Fruit fly (Drosophila melanogaster) whole organism, wandering third instar larva: ENCODE data around the gene CG34265.

Source experiments
- Abd-B ChIP-seq: fragments of >200 bp; optimal IDR thresholded peaks from 2 replicates; lab custom pipeline; 2017; ENCODE audit warnings: missing biosample characterization, missing genetic modification characterization
- CG32264 ChIP-seq: fragments of 200-800 bp; sonication (Bioruptor generic); optimal IDR thresholded peaks from 2 replicates; lab custom pipeline; 2016; ENCODE audit warnings: missing biosample characterization, missing genetic modification characterization
- CG9705 ChIP-seq: fragments of 200-800 bp; sonication (Bioruptor generic); optimal IDR thresholded peaks from 2 replicates; lab custom pipeline; 2018; ENCODE audit warnings: missing biosample characterization, mild to moderate bottlenecking, missing genetic modification characterization
- CrebA ChIP-seq: fragments of 200-800 bp; sonication (Bioruptor generic); optimal IDR thresholded peaks from 2 replicates; lab custom pipeline; 2016; ENCODE audit warnings: missing biosample characterization, mild to moderate bottlenecking, missing genetic modification characterization, borderline replicate concordance
- Dfd ChIP-seq: fragments of >200 bp; optimal IDR thresholded peaks from 2 replicates; lab custom pipeline; 2017; ENCODE audit warnings: missing biosample characterization, missing genetic modification characterization
- Dif ChIP-seq: fragments of 200-275, 200-300 bp; sonication (Bioruptor generic); optimal IDR thresholded peaks from 2 replicates; lab custom pipeline; 2018; ENCODE audit warnings: missing biosample characterization, missing genetic modification characterization; ENCODE audit not compliant: partially characterized antibody
- GATAd ChIP-seq: sonication (Bioruptor generic); optimal IDR thresholded peaks from 2 replicates; lab custom pipeline; 2016; ENCODE audit warnings: missing biosample characterization, missing genetic modification characterization
- HLH106 ChIP-seq: fragments of 200-800 bp; optimal IDR thresholded peaks from 3 replicates; lab custom pipeline; 2019; ENCODE audit warnings: missing biosample characterization, mild to moderate bottlenecking, missing genetic modification characterization, moderate library complexity
- Hnf4 ChIP-seq: fragments of 200-800 bp; sonication (Bioruptor generic); optimal IDR thresholded peaks from 2 replicates; lab custom pipeline; 2016; ENCODE audit warnings: missing biosample characterization, mild to moderate bottlenecking, missing genetic modification characterization
- Hr78 ChIP-seq: fragments of >200 bp; optimal IDR thresholded peaks from 2 replicates; lab custom pipeline; 2017; ENCODE audit warnings: missing biosample characterization, missing genetic modification characterization
- Hr83 ChIP-seq: fragments of 200-300 bp; sonication (Bioruptor generic); optimal IDR thresholded peaks from 2 replicates; lab custom pipeline; 2016; ENCODE audit warnings: missing biosample characterization, mild to moderate bottlenecking, missing genetic modification characterization, moderate library complexity; ENCODE audit not compliant: poor library complexity, severe bottlenecking
- Jra ChIP-seq: sonication (Bioruptor generic); optimal IDR thresholded peaks from 2 replicates; lab custom pipeline; 2016; ENCODE audit warnings: missing biosample characterization, missing genetic modification characterization
- Mio ChIP-seq: sonication (Bioruptor generic); optimal IDR thresholded peaks from 2 replicates; lab custom pipeline; 2016; ENCODE audit warnings: missing biosample characterization, missing genetic modification characterization
- Myc ChIP-seq: fragments of >200 bp; optimal IDR thresholded peaks from 2 replicates; lab custom pipeline; 2017
- N ChIP-seq: fragments of >200 bp; optimal IDR thresholded peaks from 2 replicates; lab custom pipeline; 2018; ENCODE audit warnings: missing biosample characterization, missing external identifiers, missing genetic modification characterization
- OdsH ChIP-seq: fragments of 200-800 bp; sonication (Bioruptor generic); optimal IDR thresholded peaks from 2 replicates; lab custom pipeline; 2016; ENCODE audit warnings: missing biosample characterization, mild to moderate bottlenecking, missing genetic modification characterization
- Rel ChIP-seq, 2 experiments: fragments of 200-800 bp; sonication (Bioruptor generic) in 1 of 2; optimal IDR thresholded peaks; 2 replicates in 1 of 2; 3 replicates in 1 of 2; lab custom pipeline; 2016 to 2019; ENCODE audit warnings: mild to moderate bottlenecking in 2 of 2, missing biosample characterization in 2 of 2, missing genetic modification characterization in 2 of 2, moderate library complexity in 1 of 2
- Sp1 ChIP-seq: fragments of 200-800 bp; sonication (Bioruptor generic); optimal IDR thresholded peaks from 3 replicates; lab custom pipeline; 2019; ENCODE audit warnings: missing biosample characterization, mild to moderate bottlenecking, missing genetic modification characterization, moderate library complexity
- Vsx2 ChIP-seq: fragments of 200-300, 225-300 bp; sonication (Bioruptor generic); optimal IDR thresholded peaks from 2 replicates; lab custom pipeline; 2018; ENCODE audit warnings: missing biosample characterization, missing genetic modification characterization; ENCODE audit not compliant: partially characterized antibody
- br ChIP-seq: fragments of 200-800 bp; sonication (Bioruptor generic); optimal IDR thresholded peaks from 2 replicates; lab custom pipeline; 2016; ENCODE audit warnings: missing biosample characterization, missing genetic modification characterization
- brk ChIP-seq: fragments of 200-800 bp; sonication (Bioruptor generic); optimal IDR thresholded peaks from 2 replicates; lab custom pipeline; 2016; ENCODE audit warnings: missing biosample characterization, mild to moderate bottlenecking, missing genetic modification characterization
- dl ChIP-seq, 2 experiments: fragments of 175-275, 200-275 bp in 1 of 2; fragments of 200-275 bp in 1 of 2; sonication (Bioruptor generic); optimal IDR thresholded peaks; lab custom pipeline; 2018; ENCODE audit warnings: mild to moderate bottlenecking in 2 of 2, missing biosample characterization in 2 of 2, missing genetic modification characterization in 2 of 2, moderate library complexity in 2 of 2; ENCODE audit not compliant: partially characterized antibody in 2 of 2, insufficient read depth in 1 of 2
- dmrt93B ChIP-seq: fragments of 200-800 bp; sonication (Bioruptor generic); optimal IDR thresholded peaks from 2 replicates; lab custom pipeline; 2018; ENCODE audit warnings: missing biosample characterization, mild to moderate bottlenecking, missing genetic modification characterization
- dsf ChIP-seq: sonication (Bioruptor generic); optimal IDR thresholded peaks from 2 replicates; lab custom pipeline; 2016; ENCODE audit warnings: missing biosample characterization, missing genetic modification characterization, borderline replicate concordance
- ey ChIP-seq: fragments of 200-800 bp; sonication (Bioruptor generic); optimal IDR thresholded peaks from 2 replicates; lab custom pipeline; 2016; ENCODE audit warnings: missing biosample characterization, missing genetic modification characterization
- foxo ChIP-seq, 2 experiments: fragments of 200-800 bp; sonication (Bioruptor generic); optimal IDR thresholded peaks; 2 replicates in 1 of 2; 3 replicates in 1 of 2; lab custom pipeline; 2016 to 2017; ENCODE audit warnings: missing biosample characterization in 2 of 2, missing genetic modification characterization in 2 of 2
- fru ChIP-seq: fragments of 200-800 bp; sonication (Bioruptor generic); optimal IDR thresholded peaks from 3 replicates; lab custom pipeline; 2016; ENCODE audit warnings: missing biosample characterization, mild to moderate bottlenecking, missing genetic modification characterization
- h ChIP-seq: fragments of 200-800 bp; sonication (Bioruptor generic); optimal IDR thresholded peaks from 3 replicates; lab custom pipeline; 2016; ENCODE audit warnings: missing biosample characterization, mild to moderate bottlenecking, missing genetic modification characterization
- jim ChIP-seq: fragments of 175-275, 200-325 bp; sonication (Bioruptor generic); optimal IDR thresholded peaks from 2 replicates; lab custom pipeline; 2016; ENCODE audit warnings: missing biosample characterization, mild to moderate bottlenecking, missing genetic modification characterization
- lola ChIP-seq: fragments of >200 bp; optimal IDR thresholded peaks from 2 replicates; lab custom pipeline; 2017; ENCODE audit warnings: missing biosample characterization, missing genetic modification characterization
- pan ChIP-seq: fragments of >200 bp; optimal IDR thresholded peaks from 2 replicates; lab custom pipeline; 2017
- psq ChIP-seq: fragments of 200-800 bp; sonication (Bioruptor generic); optimal IDR thresholded peaks from 3 replicates; lab custom pipeline; 2017; ENCODE audit warnings: missing biosample characterization, mild to moderate bottlenecking, missing genetic modification characterization, moderate library complexity
- rgr ChIP-seq: fragments of 200-800 bp; sonication (Bioruptor generic); optimal IDR thresholded peaks from 3 replicates; lab custom pipeline; 2016; ENCODE audit warnings: missing biosample characterization, mild to moderate bottlenecking, missing genetic modification characterization
- sage ChIP-seq: fragments of 200-800 bp; sonication (Bioruptor generic); optimal IDR thresholded peaks from 2 replicates; lab custom pipeline; 2016; ENCODE audit warnings: missing biosample characterization, mild to moderate bottlenecking, missing genetic modification characterization
- sv ChIP-seq: fragments of 200-800 bp; sonication (Bioruptor generic); optimal IDR thresholded peaks from 3 replicates; lab custom pipeline; 2016; ENCODE audit warnings: missing biosample characterization, missing genetic modification characterization
- tai ChIP-seq: sonication (Bioruptor generic); optimal IDR thresholded peaks from 2 replicates; lab custom pipeline; 2016; ENCODE audit warnings: missing biosample characterization, missing genetic modification characterization
- usp ChIP-seq: fragments of >200 bp; optimal IDR thresholded peaks from 2 replicates; lab custom pipeline; 2017; ENCODE audit warnings: missing biosample characterization, missing genetic modification characterization
- woc ChIP-seq: sonication (Bioruptor generic); optimal IDR thresholded peaks from 2 replicates; lab custom pipeline; 2016; ENCODE audit warnings: missing biosample characterization, mild to moderate bottlenecking, missing genetic modification characterization

Gene CG34265

DNA sequence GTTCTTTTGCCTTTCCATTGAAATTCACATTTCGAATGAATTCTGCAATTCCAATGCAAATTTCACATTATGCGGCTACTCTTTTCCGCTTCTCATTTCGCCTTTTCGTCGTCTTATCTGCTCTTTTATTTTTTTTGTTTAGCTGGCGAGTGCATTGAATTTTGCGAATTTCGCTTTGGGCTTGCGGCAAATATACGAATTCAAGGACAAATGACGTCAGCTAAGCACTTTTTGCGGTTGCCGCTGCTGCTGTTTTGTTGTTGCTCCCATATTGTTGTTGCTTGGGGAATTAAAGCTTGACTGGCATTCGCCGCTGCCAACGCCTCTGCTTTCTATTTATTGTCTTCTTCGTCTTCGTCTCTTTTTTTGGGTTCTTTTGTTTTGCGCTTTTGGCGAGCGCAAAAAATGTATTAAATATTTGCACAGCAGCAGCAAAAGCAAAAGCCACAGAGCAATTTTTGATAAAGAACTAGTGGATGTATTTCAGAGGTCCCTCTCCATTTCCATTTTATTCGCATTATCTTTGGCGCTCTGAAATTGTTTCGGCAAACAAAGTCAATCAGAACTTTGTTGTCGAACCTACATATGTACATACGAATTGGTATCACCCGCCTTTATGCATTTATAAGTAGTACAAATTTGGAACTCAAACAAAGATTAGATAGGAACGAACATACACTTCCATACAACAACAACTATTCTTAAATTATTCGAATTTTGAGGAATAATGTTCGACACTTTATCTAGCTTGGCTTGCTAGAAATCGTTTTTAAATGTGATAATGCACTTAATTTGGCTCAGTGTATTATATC, 28.3 kb upstream of the CG34265 start:
- TF ChIP-seq fru = peak; percentile 72
- peak; percentile 77 for TF ChIP-seq CG32264 (GFP tag; lab: Kevin White, UChicago)
- no peak for TF ChIP-seq CG9705 (GFP tag; lab: Kevin White, UChicago)
- peak; percentile 68 for TF ChIP-seq Hr83
- no peak for TF ChIP-seq Myc (lab: Kevin White, UChicago)
- TF ChIP-seq dsf = no peak
- peak; percentile 43 for TF ChIP-seq CrebA (GFP tag; lab: Kevin White, UChicago)
- peak; percentile 89 for TF ChIP-seq psq (GFP tag; lab: Kevin White, UChicago)
- TF ChIP-seq h = peak; percentile 57
- TF ChIP-seq Vsx2 = no peak
- TF ChIP-seq foxo (GFP tag; optimal IDR thresholded peaks at IDR 0.05; lab: Kevin White, UChicago) = peak in 1 of 2 experiments; percentile 69
- peak; percentile 74 for TF ChIP-seq Sp1
- peak; percentile 82 for TF ChIP-seq rgr (GFP tag; lab: Kevin White, UChicago)
- TF ChIP-seq Dif (GFP tag; lab: Kevin White, UChicago) = no peak
- peak; percentile 76 for TF ChIP-seq OdsH (GFP tag; lab: Kevin White, UChicago)
- TF ChIP-seq ey (GFP tag; lab: Kevin White, UChicago) = peak; percentile 84
- peak; percentile 71 for TF ChIP-seq Hnf4 (GFP tag; lab: Kevin White, UChicago)
- no peak for TF ChIP-seq dl (GFP tag; optimal IDR thresholded peaks at IDR 0.05; lab: Kevin White, UChicago; ENCODE audit: insufficient read depth in 1 of 2, partially characterized antibody in 2 of 2)
- peak; percentile 45 for TF ChIP-seq jim (GFP tag; lab: Kevin White, UChicago)
- no peak for TF ChIP-seq Dfd (GFP tag; lab: Kevin White, UChicago)
- TF ChIP-seq sage (GFP tag; lab: Kevin White, UChicago) = peak; percentile 25
- TF ChIP-seq Jra (GFP tag; lab: Kevin White, UChicago) = peak; percentile 23
- TF ChIP-seq woc (GFP tag; lab: Kevin White, UChicago) = peak; percentile 30
- no peak for TF ChIP-seq N (GFP tag; lab: Kevin White, UChicago)
- TF ChIP-seq GATAd (GFP tag; lab: Kevin White, UChicago) = no peak
- TF ChIP-seq lola (GFP tag; lab: Kevin White, UChicago) = no peak
- peak; percentile 23 for TF ChIP-seq HLH106
- TF ChIP-seq br (GFP tag; lab: Kevin White, UChicago) = peak; percentile 46
- TF ChIP-seq dmrt93B (GFP tag; lab: Kevin White, UChicago) = no peak
- no peak for TF ChIP-seq sv (GFP tag; lab: Kevin White, UChicago)
- peak; percentile 20 for TF ChIP-seq Rel (GFP tag; optimal IDR thresholded peaks at IDR 0.05; lab: Kevin White, UChicago)
- TF ChIP-seq Rel (tag; optimal IDR thresholded peaks at IDR 0.05; lab: Kevin White, UChicago) = peak; percentile 76
- TF ChIP-seq Abd-B (GFP tag; lab: Kevin White, UChicago) = no peak
- TF ChIP-seq pan (lab: Kevin White, UChicago) = no peak
- no peak for TF ChIP-seq Hr78 (GFP tag; lab: Kevin White, UChicago)
- no peak for TF ChIP-seq usp (GFP tag; lab: Kevin White, UChicago)
- peak; percentile 60 for TF ChIP-seq tai
- TF ChIP-seq Mio (GFP tag; lab: Kevin White, UChicago) = no peak
- peak; percentile 37 for TF ChIP-seq brk (GFP tag; lab: Kevin White, UChicago)

DNA sequence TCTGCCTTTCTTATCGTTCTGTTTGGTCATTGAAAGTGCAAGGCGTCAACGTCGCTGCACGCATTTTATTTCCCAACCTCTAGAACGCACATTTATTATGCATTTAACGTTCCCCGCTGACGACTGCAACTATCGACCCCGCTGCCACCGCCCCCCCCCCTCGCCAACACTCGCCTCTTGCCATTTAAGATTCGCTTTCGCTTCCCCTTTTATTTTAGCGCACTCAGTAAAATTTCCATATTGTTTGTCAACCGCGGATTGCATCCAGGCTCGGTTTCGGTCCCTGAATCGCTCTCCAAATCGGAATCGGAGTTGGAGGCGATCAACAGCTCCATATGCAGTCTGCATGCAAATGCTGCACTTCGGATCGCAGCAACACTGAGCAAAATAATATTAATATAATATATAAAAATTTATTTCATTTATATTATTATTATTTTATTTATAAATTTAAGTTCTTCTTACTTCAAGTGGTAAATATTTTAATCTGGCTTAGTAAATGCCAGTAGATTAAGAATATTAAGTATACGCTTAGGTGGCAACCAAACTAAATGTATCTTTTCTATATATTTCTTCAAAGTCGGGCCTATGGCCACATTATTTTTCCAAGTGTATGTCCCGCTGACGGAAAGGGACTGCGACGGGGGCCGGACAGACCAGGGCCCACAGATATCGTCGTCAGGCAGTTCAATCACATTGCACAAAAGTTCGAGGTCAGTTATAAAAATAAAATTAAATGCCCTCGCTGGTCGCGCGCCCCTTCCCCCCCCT, 27.5 kb upstream of the CG34265 start:
- TF ChIP-seq HLH106 (peak; percentile 97), ey (GFP tag; lab: Kevin White, UChicago) (peak; percentile 84), Myc (lab: Kevin White, UChicago) (no peak), rgr (GFP tag; lab: Kevin White, UChicago) (peak; percentile 94), OdsH (GFP tag; lab: Kevin White, UChicago) (peak; percentile 90), foxo (GFP tag; optimal IDR thresholded peaks at IDR 0.05; lab: Kevin White, UChicago) (peak; percentile 60 to 87), dsf (no peak), Abd-B (GFP tag; lab: Kevin White, UChicago) (no peak), GATAd (GFP tag; lab: Kevin White, UChicago) (peak; percentile 30), sage (GFP tag; lab: Kevin White, UChicago) (peak; percentile 85), h (peak; percentile 91), Sp1 (peak; percentile 98), Hnf4 (GFP tag; lab: Kevin White, UChicago) (peak; percentile 89), lola (GFP tag; lab: Kevin White, UChicago) (no peak), dmrt93B (GFP tag; lab: Kevin White, UChicago) (peak; percentile 93), Dif (GFP tag; lab: Kevin White, UChicago) (no peak), CG32264 (GFP tag; lab: Kevin White, UChicago) (peak; percentile 85), Hr78 (GFP tag; lab: Kevin White, UChicago) (no peak), Mio (GFP tag; lab: Kevin White, UChicago) (no peak), CG9705 (GFP tag; lab: Kevin White, UChicago) (peak; percentile 80), jim (GFP tag; lab: Kevin White, UChicago) (no peak), tai (peak; percentile 74), Jra (GFP tag; lab: Kevin White, UChicago) (peak; percentile 30), brk (GFP tag; lab: Kevin White, UChicago) (peak; percentile 90), br (GFP tag; lab: Kevin White, UChicago) (peak; percentile 85), sv (GFP tag; lab: Kevin White, UChicago) (no peak), woc (GFP tag; lab: Kevin White, UChicago) (peak; percentile 79), N (GFP tag; lab: Kevin White, UChicago) (no peak), Rel (GFP tag; optimal IDR thresholded peaks at IDR 0.05; lab: Kevin White, UChicago) (peak; percentile 75), Rel (tag; optimal IDR thresholded peaks at IDR 0.05; lab: Kevin White, UChicago) (peak; percentile 80), fru (peak; percentile 89), CrebA (GFP tag; lab: Kevin White, UChicago) (peak; percentile 71), Hr83 (peak; percentile 17), psq (GFP tag; lab: Kevin White, UChicago) (peak; percentile 94)
